Worm (Caenorhabditis elegans): ENCODE data around the gene gstk-1.

- TF ChIP-seq pha-4 (tag; optimal IDR thresholded peaks at IDR 0.05) (no peak), snpc-4 (tag; optimal IDR thresholded peaks at IDR 0.05) (no peak), nhr-2 (tag; optimal IDR thresholded peaks at IDR 0.05) (no peak), ceh-39 (tag; optimal IDR thresholded peaks at IDR 0.05) (no peak), sptf-1 (tag; optimal IDR thresholded peaks at IDR 0.05) (no peak), drap-1 (GFP tag; optimal IDR thresholded peaks at IDR 0.05) (no peak), unc-62 (GFP tag; optimal IDR thresholded peaks at IDR 0.05) (no peak), nhr-28 (tag; optimal IDR thresholded peaks at IDR 0.05) (no peak), flh-1 (GFP tag; optimal IDR thresholded peaks at IDR 0.05) (no peak)
These were observed at the start of gene gstk-1 for ce11 chrII:9656210-9656755.

Measured in whole organism, mixed stage, embryonic.